Worm (Caenorhabditis elegans): ENCODE data around the gene rpb-4.

DNA sequence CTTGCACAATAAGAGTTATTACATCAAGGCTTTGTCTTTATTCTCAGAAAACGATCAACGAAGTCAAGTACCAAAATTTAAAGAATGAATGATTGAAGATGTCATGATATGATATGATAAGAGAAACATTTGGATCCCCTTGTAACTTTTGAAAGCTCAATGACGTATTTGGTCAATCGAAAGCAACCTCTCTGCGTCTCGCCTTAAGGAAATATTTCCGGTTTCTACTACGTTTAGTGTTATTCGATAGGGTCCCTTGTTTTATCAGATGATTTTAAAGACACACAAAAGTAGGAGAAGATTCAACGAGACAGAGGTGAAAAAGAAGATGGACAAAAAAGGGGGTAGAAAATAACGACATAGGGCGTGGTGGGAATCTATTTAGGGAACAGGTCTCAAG is 39.0 kb downstream of the rpb-4 start:
- TF ChIP-seq ztf-23 (GFP tag; IDR thresholded peaks at IDR 0.05) (no peak), tab-1 (GFP tag; IDR thresholded peaks at IDR 0.05) (no peak)

All from whole organism, midembryonic.